Fruit fly (Drosophila melanogaster): ENCODE results near the gene D2hgdh.

Gene D2hgdh

dm6 chrX:2158668-2159163 lies 17.4 kb downstream of the D2hgdh start, which contains the start of gene wapl (continued):
- TF ChIP-seq hkb (optimal IDR thresholded peaks at IDR 0.05) (no peak), hkb (GFP tag; IDR thresholded peaks at IDR 0.05) (no peak), CG12071 (GFP tag; optimal IDR thresholded peaks at IDR 0.05) (no peak), HLH54F (GFP tag; optimal IDR thresholded peaks at IDR 0.05) (peak; percentile 47), CG10274 (GFP tag; optimal IDR thresholded peaks at IDR 0.05) (no peak), rib (GFP tag; IDR thresholded peaks at IDR 0.05) (no peak), cg (GFP tag; optimal IDR thresholded peaks at IDR 0.05) (peak; percentile 61), Aef1 (GFP tag; IDR thresholded peaks at IDR 0.05) (no peak), lbe (GFP tag; optimal IDR thresholded peaks at IDR 0.05) (no peak), dpn (GFP tag; optimal IDR thresholded peaks at IDR 0.05) (peak; percentile 30), CG3847 (GFP tag; IDR thresholded peaks at IDR 0.05) (peak; percentile 61), gsb-n (tag; optimal IDR thresholded peaks at IDR 0.05) (no peak), Dref (GFP tag; IDR thresholded peaks at IDR 0.05) (peak; percentile 96), CG13624 (GFP tag; optimal IDR thresholded peaks at IDR 0.05) (peak; percentile 35), phol (tag; optimal IDR thresholded peaks at IDR 0.05) (peak; percentile 18), hb (GFP tag; IDR thresholded peaks at IDR 0.05; ENCODE audit: partially characterized antibody) (peak; percentile 93), Dp (GFP tag; optimal IDR thresholded peaks at IDR 0.05) (peak; percentile 91), trem (tag; optimal IDR thresholded peaks at IDR 0.05) (peak; percentile 75), row (GFP tag; IDR thresholded peaks at IDR 0.05) (peak; percentile 59), pum (GFP tag; optimal IDR thresholded peaks at IDR 0.05) (peak; percentile 22), CG2129 (GFP tag; IDR thresholded peaks at IDR 0.05; ENCODE audit: partially characterized antibody) (peak; percentile 77), HmgD (GFP tag; optimal IDR thresholded peaks at IDR 0.05) (peak; percentile 76), CG13287 (GFP tag; IDR thresholded peaks at IDR 0.05; ENCODE audit: partially characterized antibody) (peak; percentile 96), CG31365 (tag; optimal IDR thresholded peaks at IDR 0.05) (no peak), gfzf (GFP tag; optimal IDR thresholded peaks at IDR 0.05) (peak; percentile 76), CG15601 (tag; optimal IDR thresholded peaks at IDR 0.05) (peak; percentile 11), tna (GFP tag; IDR thresholded peaks at IDR 0.05; ENCODE audit: partially characterized antibody) (peak; percentile 93), prd (optimal IDR thresholded peaks at IDR 0.05) (no peak), prd (GFP tag; IDR thresholded peaks at IDR 0.05) (peak; percentile 32; the same call in 1 of the 3 replicates), BtbVII (GFP tag; optimal IDR thresholded peaks at IDR 0.05) (no peak), CG17568 (GFP tag; optimal IDR thresholded peaks at IDR 0.05) (no peak), Dfd (GFP tag; optimal IDR thresholded peaks at IDR 0.05) (no peak), CG7372 (GFP tag; IDR thresholded peaks at IDR 0.05) (no peak), lilli (GFP tag; optimal IDR thresholded peaks at IDR 0.05) (peak; percentile 58), h (optimal IDR thresholded peaks at IDR 0.05) (no peak), Dip3 (GFP tag; optimal IDR thresholded peaks at IDR 0.05) (no peak), CG2875 (GFP tag; optimal IDR thresholded peaks at IDR 0.05) (no peak), Fer1 (GFP tag; optimal IDR thresholded peaks at IDR 0.05) (peak; percentile 19), CG2202 (tag; optimal IDR thresholded peaks at IDR 0.05) (peak; percentile 5), hbn (GFP tag; IDR thresholded peaks at IDR 0.05; ENCODE audit: partially characterized antibody) (peak; percentile 92), gcm2 (GFP tag; optimal IDR thresholded peaks at IDR 0.05) (peak; percentile 48), Stat92E (GFP tag; optimal IDR thresholded peaks at IDR 0.05) (peak in 1 of 3 experiments; percentile 8), CG12769 (tag; optimal IDR thresholded peaks at IDR 0.05) (no peak), chn (GFP tag; optimal IDR thresholded peaks at IDR 0.05) (peak; percentile 5), NC2α (GFP tag; optimal IDR thresholded peaks at IDR 0.05) (no peak), CG4617 (GFP tag; optimal IDR thresholded peaks at IDR 0.05; ENCODE audit: borderline replicate concordance) (peak; percentile 89), Jarid2 (GFP tag; optimal IDR thresholded peaks at IDR 0.05) (no peak), tin (GFP tag; optimal IDR thresholded peaks at IDR 0.05) (peak; percentile 8), CG9876 (GFP tag; optimal IDR thresholded peaks at IDR 0.05) (peak; percentile 37), unc-4 (GFP tag; IDR thresholded peaks at IDR 0.05; ENCODE audit: partially characterized antibody) (peak; percentile 96), MESR4 (GFP tag; optimal IDR thresholded peaks at IDR 0.05) (peak; percentile 86)
